Worm (Caenorhabditis elegans) whole organism, L4 larva: ENCODE results near the gene ears-2.

Experiments
- F44E2.7 ChIP-seq: fragments of 200-800 bp; sonication (Bioruptor generic); IDR thresholded peaks from 2 replicates; pipeline ENCODE4 v2.1.2; 2022; ENCODE audit warnings: missing genetic modification characterization, missing compliant biosample characterization
- F49E8.2 ChIP-seq: sonication (generic microtip); optimal IDR thresholded peaks from 2 replicates; lab custom pipeline; 2016; ENCODE audit warnings: missing compliant biosample characterization, mild to moderate bottlenecking, missing genetic modification characterization, borderline replicate concordance
- R02D3.7 ChIP-seq: fragments of 150-350 bp; sonication (generic microtip); optimal IDR thresholded peaks from 3 replicates; lab custom pipeline; 2014; ENCODE audit warnings: missing biosample characterization, missing genetic modification characterization
- T20F7.1 ChIP-seq: fragments of 200-800 bp; sonication (Bioruptor generic); optimal IDR thresholded peaks from 2 replicates; lab custom pipeline; 2018; ENCODE audit warnings: mild to moderate bottlenecking, missing genetic modification characterization, missing compliant biosample characterization
- Y105C5A.15 ChIP-seq: fragments of 200-800 bp; sonication (Bioruptor generic); IDR thresholded peaks from 2 replicates; pipeline ENCODE4 v1.3.6; 2022; ENCODE audit warnings: missing genetic modification characterization, missing compliant biosample characterization
- Y48G9A.11 ChIP-seq: fragments of 200-800 bp; sonication (Bioruptor generic); IDR thresholded peaks from 2 replicates; pipeline ENCODE4 v1.3.6; 2022; ENCODE audit warnings: missing genetic modification reagents, missing genetic modification characterization, missing compliant biosample characterization
- ZK337.2 ChIP-seq: fragments of 200-800 bp; sonication (Bioruptor generic); IDR thresholded peaks from 2 replicates; pipeline ENCODE4 v1.3.6; 2022; ENCODE audit warnings: missing genetic modification reagents, missing genetic modification characterization, missing compliant biosample characterization
- ZK546.5 ChIP-seq, 2 experiments: sonication (generic microtip); optimal IDR thresholded peaks; 2 replicates each; lab custom pipeline; 2017; ENCODE audit warnings: missing biosample characterization in 2 of 2, missing genetic modification characterization in 2 of 2
- aha-1 ChIP-seq: fragments of 150-350 bp; peaks from one replicate; lab custom pipeline; 2014; ENCODE audit warnings: missing biosample characterization, missing genetic modification characterization
- arid-1 ChIP-seq: fragments of 200-800 bp; sonication (Bioruptor generic); conservative IDR thresholded peaks from 2 replicates; pipeline ENCODE4 v1.3.6; 2022; ENCODE audit warnings: missing genetic modification reagents, missing genetic modification characterization, missing compliant biosample characterization
- ceh-44 ChIP-seq: fragments of 200-800 bp; sonication (Bioruptor generic); IDR thresholded peaks from 2 replicates; pipeline ENCODE4 v1.3.6; 2022; ENCODE audit warnings: missing genetic modification reagents, missing genetic modification characterization, missing compliant biosample characterization
- ces-1 ChIP-seq: fragments of 150-350 bp; sonication (generic microtip); optimal IDR thresholded peaks from 4 replicates; lab custom pipeline; 2014; ENCODE audit warnings: missing biosample characterization, missing genetic modification reagents, missing genetic modification characterization
- daf-16 ChIP-seq, 3 experiments: sonication (generic microtip); optimal IDR thresholded peaks; 2 replicates each; lab custom pipeline; 2016 to 2017; ENCODE audit warnings: missing genetic modification characterization in 3 of 3, missing genetic modification reagents in 3 of 3, mild to moderate bottlenecking in 2 of 3, missing compliant biosample characterization in 2 of 3, missing biosample characterization in 1 of 3, moderate library complexity in 1 of 3
- daf-8 ChIP-seq: fragments of 200-800 bp; sonication (Bioruptor generic); IDR thresholded peaks from 2 replicates; pipeline ENCODE4 v1.3.6; 2022; ENCODE audit warnings: missing genetic modification characterization, missing compliant biosample characterization
- dmd-6 ChIP-seq: fragments of 200-800 bp; sonication (Bioruptor generic); IDR thresholded peaks from 2 replicates; pipeline ENCODE4 v1.3.6; 2022; ENCODE audit warnings: missing genetic modification reagents, missing genetic modification characterization, missing compliant biosample characterization
- dmd-8 ChIP-seq: fragments of 200-800 bp; sonication (Bioruptor generic); IDR thresholded peaks from 2 replicates; pipeline ENCODE4 v1.3.6; 2022; ENCODE audit warnings: missing genetic modification characterization, missing compliant biosample characterization
- dmd-9 ChIP-seq: fragments of 200-800 bp; sonication (Bioruptor generic); IDR thresholded peaks from 2 replicates; pipeline ENCODE4 v1.3.6; 2022; ENCODE audit warnings: missing genetic modification reagents, missing genetic modification characterization, missing compliant biosample characterization
- dpl-1 ChIP-seq: fragments of 150-350 bp; optimal IDR thresholded peaks from 2 replicates; lab custom pipeline; 2014; ENCODE audit warnings: missing biosample characterization, missing genetic modification reagents, missing genetic modification characterization
- duxl-1 ChIP-seq: sonication (generic microtip); optimal IDR thresholded peaks from 2 replicates; lab custom pipeline; 2016; ENCODE audit warnings: mild to moderate bottlenecking, missing genetic modification characterization, moderate library complexity, missing compliant biosample characterization; ENCODE audit not compliant: poor library complexity
- fkh-10 ChIP-seq: fragments of 150-350 bp; optimal IDR thresholded peaks from 2 replicates; lab custom pipeline; 2014; ENCODE audit warnings: missing biosample characterization, missing genetic modification reagents, missing genetic modification characterization
- hif-1 ChIP-seq, 2 experiments: sonication (generic microtip); optimal IDR thresholded peaks; 2 replicates each; lab custom pipeline; 2016 to 2017; ENCODE audit warnings: missing compliant biosample characterization in 2 of 2, missing genetic modification characterization in 2 of 2, missing genetic modification reagents in 2 of 2, missing genotype in 2 of 2, mild to moderate bottlenecking in 1 of 2
- hlh-11 ChIP-seq: fragments of 200-800 bp; sonication (Bioruptor generic); optimal IDR thresholded peaks from 2 replicates; lab custom pipeline; 2018; ENCODE audit warnings: mild to moderate bottlenecking, missing genetic modification characterization, missing compliant biosample characterization
- hlh-30 ChIP-seq: sonication (generic microtip); optimal IDR thresholded peaks from 2 replicates; lab custom pipeline; 2017; ENCODE audit warnings: antibody characterized with exemption, mild to moderate bottlenecking, missing genetic modification characterization, missing compliant biosample characterization; ENCODE audit not compliant: insufficient read depth
- hmg-1.1 ChIP-seq: fragments of 200-800 bp; sonication (Bioruptor generic); IDR thresholded peaks from 2 replicates; pipeline ENCODE4 v1.3.6; 2022; ENCODE audit warnings: missing genetic modification reagents, missing genetic modification characterization, missing compliant biosample characterization
- jun-1 ChIP-seq: fragments of 150-350 bp; optimal IDR thresholded peaks from 2 replicates; lab custom pipeline; 2014; ENCODE audit warnings: missing biosample characterization, missing genetic modification reagents, missing genetic modification characterization
- lin-13 ChIP-seq: fragments of 150-350 bp; optimal IDR thresholded peaks from 2 replicates; lab custom pipeline; 2014; ENCODE audit warnings: missing biosample characterization, missing genetic modification reagents, missing genetic modification characterization
- lin-15B ChIP-seq: fragments of 150-350 bp; sonication (generic microtip); optimal IDR thresholded peaks from 3 replicates; lab custom pipeline; 2014; ENCODE audit warnings: missing biosample characterization, missing genetic modification characterization
- lsy-2 ChIP-seq, 2 experiments: fragments of 150-350 bp in 1 of 2; sonication (generic microtip) in 1 of 2; optimal IDR thresholded peaks; 2 replicates each; lab custom pipeline; 2014 to 2017; ENCODE audit warnings: missing biosample characterization in 2 of 2, missing genetic modification characterization in 2 of 2
- mdl-1 ChIP-seq, 2 experiments: fragments of 150-350 bp in 1 of 2; sonication (generic microtip) in 1 of 2; optimal IDR thresholded peaks; 2 replicates each; lab custom pipeline; 2014 to 2017; ENCODE audit warnings: missing biosample characterization in 2 of 2, missing genetic modification characterization in 2 of 2
- mdt-29 ChIP-seq: fragments of 200-800 bp; sonication (Bioruptor generic); IDR thresholded peaks from 2 replicates; pipeline ENCODE4 v1.3.6; 2022; ENCODE audit warnings: missing genetic modification reagents, missing genetic modification characterization, missing compliant biosample characterization
- mxl-2 ChIP-seq: fragments of 200-800 bp; sonication (Bioruptor generic); conservative IDR thresholded peaks from 2 replicates; pipeline ENCODE4 v1.3.6; 2022; ENCODE audit warnings: missing genetic modification reagents, missing genetic modification characterization, missing compliant biosample characterization
- nhr-10 ChIP-seq: fragments of 150-350 bp; optimal IDR thresholded peaks from 2 replicates; lab custom pipeline; 2014; ENCODE audit warnings: missing biosample characterization, missing genetic modification characterization
- nhr-102 ChIP-seq: sonication (generic microtip); optimal IDR thresholded peaks from 2 replicates; lab custom pipeline; 2016; ENCODE audit warnings: mild to moderate bottlenecking, missing genetic modification characterization, moderate library complexity, missing compliant biosample characterization
- nhr-11 ChIP-seq: fragments of 150-350 bp; optimal IDR thresholded peaks from 2 replicates; lab custom pipeline; 2014; ENCODE audit warnings: missing biosample characterization, missing genetic modification characterization
- nhr-237 ChIP-seq: sonication (generic microtip); optimal IDR thresholded peaks from 2 replicates; lab custom pipeline; 2017; ENCODE audit warnings: missing biosample characterization, missing genetic modification characterization
- nhr-41 ChIP-seq: fragments of 200-800 bp; sonication (Bioruptor generic); IDR thresholded peaks from 2 replicates; pipeline ENCODE4 v1.3.6; 2022; ENCODE audit warnings: missing genetic modification reagents, missing genetic modification characterization, missing compliant biosample characterization
- nhr-42 ChIP-seq: fragments of 200-800 bp; sonication (Bioruptor generic); IDR thresholded peaks from 2 replicates; pipeline ENCODE4 v1.3.6; 2022; ENCODE audit warnings: missing genetic modification characterization, missing compliant biosample characterization
- pha-4 ChIP-seq, 2 experiments: fragments of 150-350 bp in 1 of 2; fragments of 200-800 bp in 1 of 2; sonication (Bioruptor generic) in 1 of 2; IDR thresholded peaks in 1 of 2; optimal IDR thresholded peaks in 1 of 2; 2 replicates each; pipeline versions ENCODE4 v1.3.6 to Lab custom; 2014 to 2022; ENCODE audit warnings: missing genetic modification characterization in 2 of 2, missing genetic modification reagents in 2 of 2, missing biosample characterization in 1 of 2, missing compliant biosample characterization in 1 of 2
- pqm-1 ChIP-seq: sonication (generic microtip); optimal IDR thresholded peaks from 2 replicates; lab custom pipeline; 2017; ENCODE audit warnings: missing biosample characterization, missing genetic modification characterization
- rbr-2 ChIP-seq: sonication (generic microtip); optimal IDR thresholded peaks from 2 replicates; lab custom pipeline; 2016; ENCODE audit warnings: missing genotype, missing genetic modification characterization, missing compliant biosample characterization
- saeg-2 ChIP-seq: fragments of 200-800 bp; sonication (Bioruptor generic); IDR thresholded peaks from 2 replicates; pipeline ENCODE4 v1.3.6; 2022; ENCODE audit warnings: missing genetic modification reagents, missing genetic modification characterization, missing compliant biosample characterization
- set-16 ChIP-seq: fragments of 200-800 bp; sonication (Bioruptor generic); IDR thresholded peaks from 2 replicates; pipeline ENCODE4 v1.3.6; 2022; ENCODE audit warnings: missing genetic modification reagents, missing genetic modification characterization, missing compliant biosample characterization
- snpc-1.2 ChIP-seq: fragments of 200-800 bp; sonication (Bioruptor generic); IDR thresholded peaks from 2 replicates; pipeline ENCODE4 v1.3.6; 2022; ENCODE audit warnings: missing genetic modification reagents, missing genetic modification characterization, missing compliant biosample characterization
- spr-1 ChIP-seq: sonication (generic microtip); optimal IDR thresholded peaks from 2 replicates; lab custom pipeline; 2016; ENCODE audit warnings: mild to moderate bottlenecking, missing genetic modification characterization, missing compliant biosample characterization
- spr-3 ChIP-seq: fragments of 200-800 bp; sonication (Bioruptor generic); optimal IDR thresholded peaks from 2 replicates; lab custom pipeline; 2018; ENCODE audit warnings: mild to moderate bottlenecking, missing genetic modification characterization, missing compliant biosample characterization
- tag-97 ChIP-seq: fragments of 200-800 bp; sonication (Bioruptor generic); IDR thresholded peaks from 2 replicates; pipeline ENCODE4 v1.3.6; 2022; ENCODE audit warnings: missing genetic modification characterization, missing compliant biosample characterization
- vab-7 ChIP-seq: fragments of 200-800 bp; sonication (Bioruptor generic); IDR thresholded peaks from 2 replicates; pipeline ENCODE4 v1.3.6; 2022; ENCODE audit warnings: missing genetic modification reagents, missing genetic modification characterization, missing compliant biosample characterization

Gene ears-2

DNA sequence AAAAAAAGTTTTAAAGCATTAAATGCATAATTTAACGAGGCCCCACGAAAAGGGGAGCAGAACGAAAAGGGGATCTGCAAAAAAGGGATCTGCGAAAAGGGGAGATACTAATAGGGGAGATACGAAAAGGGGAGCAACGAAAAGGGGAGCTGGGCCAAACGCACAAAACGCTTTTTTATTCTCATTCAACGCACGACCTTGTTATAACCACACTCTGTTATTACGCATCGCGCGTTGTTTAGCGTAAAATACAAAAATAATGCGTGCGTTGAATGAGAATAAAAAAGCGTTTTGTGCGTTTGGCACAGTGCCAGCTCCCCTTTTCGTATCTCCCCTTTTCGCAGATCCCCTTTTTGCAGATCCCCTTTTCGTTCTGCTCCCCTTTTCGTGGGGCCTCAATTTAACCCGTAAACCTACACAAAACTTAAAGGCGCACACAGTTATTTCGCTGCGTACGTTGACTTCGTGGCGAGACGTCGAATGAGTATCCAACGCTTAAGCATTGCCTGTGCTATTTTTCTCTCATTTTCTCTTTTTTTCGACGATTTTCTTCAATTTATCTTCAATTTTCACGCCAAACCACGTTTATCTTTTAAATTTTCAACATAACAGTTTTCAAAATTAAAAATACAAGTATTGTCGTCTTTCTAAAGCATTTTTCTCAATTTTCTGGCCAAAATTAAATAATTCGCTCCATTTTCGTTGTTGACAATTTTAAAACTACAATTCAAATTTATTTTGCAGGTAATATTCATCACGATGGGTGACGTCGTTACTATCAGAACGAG lies 4.9 kb downstream of the ears-2 start, which contains the start of gene rps-24:
Gene rps-24 (plus strand): TSS at position 738 of the 788 bp plus-strand sequence.
- peak; percentile 88 for TF ChIP-seq snpc-1.2 (GFP tag; lab: Robert Waterston, UW)
- TF ChIP-seq hlh-30 (tag; lab: Kevin White, UChicago), result peak; percentile 79
- peak; percentile 94 for TF ChIP-seq R02D3.7 (tag; lab: Kevin White, UChicago)
- peak; percentile 63 for TF ChIP-seq nhr-102 (tag; lab: Kevin White, UChicago)
- TF ChIP-seq fkh-10 (GFP tag; lab: Kevin White, UChicago), result peak; percentile 71
- 0 out of 2 replicates have a peak, but pooled peaks have one; percentile 9 for TF ChIP-seq F44E2.7
- TF ChIP-seq nhr-42, result peak; percentile 92
- peak; percentile 74 for TF ChIP-seq F49E8.2
- TF ChIP-seq arid-1 (GFP tag; lab: Robert Waterston, UW), result peak; percentile 97
- peak; percentile 92 for TF ChIP-seq pha-4 (GFP tag; IDR thresholded peaks at IDR 0.05; lab: Robert Waterston, UW)
- TF ChIP-seq pha-4 (tag; optimal IDR thresholded peaks at IDR 0.05; lab: Kevin White, UChicago), result peak; percentile 38
- 0 out of 2 replicates have a peak, but pooled peaks have one; percentile 13 for TF ChIP-seq mxl-2
- TF ChIP-seq duxl-1 (tag; lab: Kevin White, UChicago), result peak; percentile 57
- TF ChIP-seq ceh-44 (GFP tag; lab: Robert Waterston, UW), result peak; percentile 99
- TF ChIP-seq spr-3 (GFP tag; lab: Kevin White, UChicago), result peak; percentile 47
- TF ChIP-seq aha-1 (tag; lab: Kevin White, UChicago), result peak; percentile 80
- TF ChIP-seq hmg-1.1, result peak; percentile 97
- TF ChIP-seq set-16 (GFP tag; lab: Robert Waterston, UW), result peak; percentile 60; the same call in 1 of the 2 replicates
- peak; percentile 77; the same call in 1 of the 2 replicates for TF ChIP-seq saeg-2 (GFP tag; lab: Robert Waterston, UW)
- TF ChIP-seq T20F7.1 (GFP tag; lab: Kevin White, UChicago), result peak; percentile 88
- peak; percentile 96 for TF ChIP-seq dmd-9
- TF ChIP-seq rbr-2 (tag; lab: Kevin White, UChicago), result peak; percentile 94
- 0 out of 2 replicates have a peak, but pooled peaks have one; percentile 55 for TF ChIP-seq Y105C5A.15
- peak; percentile 99 for TF ChIP-seq vab-7 (GFP tag; lab: Robert Waterston, UW)
- TF ChIP-seq nhr-10, result peak; percentile 17
- peak; percentile 93 for TF ChIP-seq lin-13
- peak in 1 of 2 experiments; percentile 29 for TF ChIP-seq daf-16 (GFP tag; optimal IDR thresholded peaks at IDR 0.05; lab: Kevin White, UChicago)
- TF ChIP-seq daf-16 (tag; optimal IDR thresholded peaks at IDR 0.05; lab: Kevin White, UChicago), result peak; percentile 43
- TF ChIP-seq hif-1 (tag; optimal IDR thresholded peaks at IDR 0.05; lab: Kevin White, UChicago), result peak in 1 of 2 experiments; percentile 94
- peak; percentile 97 for TF ChIP-seq ZK337.2 (GFP tag; lab: Robert Waterston, UW)
- peak; percentile 19 for TF ChIP-seq nhr-237 (tag; lab: Kevin White, UChicago)
- peak; percentile 86 for TF ChIP-seq hlh-11 (tag; lab: Kevin White, UChicago)
- peak; percentile 7 for TF ChIP-seq jun-1
- peak; percentile 71; the same call in 1 of the 2 replicates for TF ChIP-seq dmd-8 (GFP tag; lab: Robert Waterston, UW)
- peak; percentile 95 for TF ChIP-seq dmd-6
- TF ChIP-seq ces-1 (GFP tag; lab: Kevin White, UChicago), result peak; percentile 31
- TF ChIP-seq pqm-1 (tag; lab: Kevin White, UChicago), result peak; percentile 5
- peak; percentile 89 for TF ChIP-seq tag-97
- TF ChIP-seq ZK546.5 (tag; optimal IDR thresholded peaks at IDR 0.05; lab: Kevin White, UChicago), result peak in 1 of 2 experiments; percentile 45
- TF ChIP-seq daf-8 (GFP tag; lab: Robert Waterston, UW), result 0 out of 2 replicates have a peak, but pooled peaks have one; percentile 60
- TF ChIP-seq spr-1 (tag; lab: Kevin White, UChicago), result peak; percentile 81
- peak; percentile 91 for TF ChIP-seq Y48G9A.11 (GFP tag; lab: Robert Waterston, UW)
- TF ChIP-seq mdl-1 (tag; optimal IDR thresholded peaks at IDR 0.05; lab: Kevin White, UChicago), result peak; percentile 31 to 38
- peak; percentile 88 for TF ChIP-seq nhr-11
- TF ChIP-seq nhr-41, result peak; percentile 60
- TF ChIP-seq mdt-29 (GFP tag; lab: Robert Waterston, UW), result peak; percentile 92
- TF ChIP-seq lsy-2 (tag; optimal IDR thresholded peaks at IDR 0.05; lab: Kevin White, UChicago), result peak; percentile 88 to 94
- TF ChIP-seq lin-15B (tag; lab: Kevin White, UChicago), result peak; percentile 45
- peak; percentile 59 for TF ChIP-seq dpl-1 (GFP tag; lab: Kevin White, UChicago)
